Fruit fly (Drosophila melanogaster) whole organism, prepupa: ENCODE data around the gene Rev1.

Experiments used
- Blimp-1 ChIP-seq: fragments of 200-800 bp; sonication (Bioruptor generic); optimal IDR thresholded peaks from 3 replicates; lab custom pipeline; 2017; ENCODE audit warnings: missing biosample characterization, missing genetic modification characterization, mild to moderate bottlenecking, moderate library complexity, missing genetic modification reagents
- CG10631 ChIP-seq: fragments of 200-800 bp; sonication (Bioruptor generic); optimal IDR thresholded peaks from 2 replicates; lab custom pipeline; 2016; ENCODE audit warnings: missing biosample characterization, missing genetic modification characterization
- CG11294 ChIP-seq: fragments of 200-800 bp; sonication (Bioruptor generic); IDR thresholded peaks from 2 replicates; pipeline ENCODE4 v1.3.6; 2022; ENCODE audit warnings: missing biosample characterization, missing genetic modification characterization
- CG11902 ChIP-seq: fragments of 200-800 bp; sonication (Bioruptor generic); optimal IDR thresholded peaks from 3 replicates; lab custom pipeline; 2016; ENCODE audit warnings: missing biosample characterization, missing genetic modification characterization
- CG15336 ChIP-seq: fragments of 200-800 bp; sonication (Bioruptor generic); IDR thresholded peaks from 2 replicates; pipeline ENCODE4 v1.3.6; 2022; ENCODE audit warnings: missing biosample characterization, missing genetic modification characterization
- CG1621 ChIP-seq: fragments of 200-800 bp; sonication (Bioruptor generic); optimal IDR thresholded peaks from 3 replicates; lab custom pipeline; 2018; ENCODE audit warnings: missing biosample characterization, mild to moderate bottlenecking, missing genetic modification characterization
- CG3032 ChIP-seq: fragments of 200-800 bp; optimal IDR thresholded peaks from 2 replicates; lab custom pipeline; 2019; ENCODE audit warnings: missing biosample characterization, mild to moderate bottlenecking, missing genetic modification characterization, moderate library complexity
- CG31627 ChIP-seq: fragments of 200-800 bp; sonication (Bioruptor generic); optimal IDR thresholded peaks from 3 replicates; lab custom pipeline; 2016; ENCODE audit warnings: missing biosample characterization, missing genetic modification characterization
- CG34406 ChIP-seq: fragments of 200-800 bp; sonication (Bioruptor generic); optimal IDR thresholded peaks from 3 replicates; lab custom pipeline; 2016; ENCODE audit warnings: missing biosample characterization, missing genetic modification characterization
- CG3919 ChIP-seq: fragments of 200-800 bp; sonication (Bioruptor generic); optimal IDR thresholded peaks from 3 replicates; lab custom pipeline; 2016; ENCODE audit warnings: missing biosample characterization, missing genetic modification characterization
- CG4318 ChIP-seq: fragments of 200-800 bp; sonication (Bioruptor generic); optimal IDR thresholded peaks from 3 replicates; lab custom pipeline; 2017; ENCODE audit warnings: missing biosample characterization, mild to moderate bottlenecking, missing genetic modification characterization
- CG6163 ChIP-seq: fragments of 200-800 bp; sonication (Bioruptor generic); IDR thresholded peaks from 3 replicates; pipeline ENCODE4 v1.3.6; 2022; ENCODE audit warnings: missing biosample characterization, missing genetic modification characterization
- CG6276 ChIP-seq: fragments of 200-800 bp; sonication (Bioruptor generic); optimal IDR thresholded peaks from 2 replicates; lab custom pipeline; 2017; ENCODE audit warnings: missing biosample characterization, mild to moderate bottlenecking, missing genetic modification characterization
- CG6808 ChIP-seq: fragments of 200-800 bp; sonication (Bioruptor generic); optimal IDR thresholded peaks from 3 replicates; lab custom pipeline; 2017; ENCODE audit warnings: missing biosample characterization, missing genetic modification characterization, mild to moderate bottlenecking, moderate library complexity, missing genetic modification reagents
- CG6854 ChIP-seq: fragments of 200-800 bp; sonication (Bioruptor generic); optimal IDR thresholded peaks from 2 replicates; lab custom pipeline; 2017; ENCODE audit warnings: missing biosample characterization, mild to moderate bottlenecking, missing genetic modification characterization
- CG7368 ChIP-seq: fragments of 200-800 bp; sonication (Bioruptor generic); optimal IDR thresholded peaks from 3 replicates; lab custom pipeline; 2016; ENCODE audit warnings: missing biosample characterization, missing genetic modification characterization
- CG8632 ChIP-seq: fragments of 200-800 bp; sonication (Bioruptor generic); optimal IDR thresholded peaks from 3 replicates; lab custom pipeline; 2016; ENCODE audit warnings: missing biosample characterization, missing genetic modification characterization
- CG9139 ChIP-seq: fragments of 200-800 bp; sonication (Bioruptor generic); optimal IDR thresholded peaks from 3 replicates; lab custom pipeline; 2017; ENCODE audit warnings: missing biosample characterization, mild to moderate bottlenecking, missing genetic modification characterization
- Eip75B ChIP-seq: fragments of 200-800 bp; sonication (Bioruptor generic); optimal IDR thresholded peaks from 3 replicates; lab custom pipeline; 2016; ENCODE audit warnings: missing biosample characterization, missing genetic modification characterization
- Eip78C ChIP-seq: fragments of 200-800 bp; sonication (Bioruptor generic); peaks from one replicate; lab custom pipeline; 2016; ENCODE audit warnings: missing biosample characterization, missing genetic modification characterization
- Eip93F ChIP-seq: fragments of 200-800 bp; sonication (Bioruptor generic); optimal IDR thresholded peaks from 2 replicates; lab custom pipeline; 2016; ENCODE audit warnings: missing biosample characterization, mild to moderate bottlenecking, missing genetic modification characterization
- Ets21C ChIP-seq: fragments of 200-800 bp; sonication (Bioruptor generic); optimal IDR thresholded peaks from 3 replicates; lab custom pipeline; 2016; ENCODE audit warnings: missing biosample characterization, missing genetic modification characterization
- Ets96B ChIP-seq: fragments of 200-800 bp; optimal IDR thresholded peaks from 2 replicates; lab custom pipeline; 2019; ENCODE audit warnings: missing biosample characterization, mild to moderate bottlenecking, missing genetic modification characterization, moderate library complexity
- Hr38 ChIP-seq: sonication (Bioruptor generic); optimal IDR thresholded peaks from 2 replicates; lab custom pipeline; 2016; ENCODE audit warnings: missing biosample characterization, missing genetic modification characterization
- Hr39 ChIP-seq: fragments of 200-800 bp; sonication (Bioruptor generic); optimal IDR thresholded peaks from 2 replicates; lab custom pipeline; 2016; ENCODE audit warnings: missing biosample characterization, missing genetic modification characterization
- OdsH ChIP-seq: fragments of 200-800 bp; sonication (Bioruptor generic); optimal IDR thresholded peaks from 3 replicates; lab custom pipeline; 2016; ENCODE audit warnings: missing biosample characterization, missing genetic modification characterization
- Sox102F ChIP-seq: fragments of 200-800 bp; sonication (Bioruptor generic); optimal IDR thresholded peaks from 2 replicates; lab custom pipeline; 2016; ENCODE audit warnings: missing biosample characterization, mild to moderate bottlenecking, missing genetic modification characterization
- Sox14 ChIP-seq: fragments of 200-800 bp; sonication (Bioruptor generic); optimal IDR thresholded peaks from 3 replicates; lab custom pipeline; 2016; ENCODE audit warnings: missing biosample characterization, missing genetic modification characterization
- Sox15 ChIP-seq: fragments of 200-800 bp; sonication (Bioruptor generic); optimal IDR thresholded peaks from 3 replicates; lab custom pipeline; 2016; ENCODE audit warnings: missing biosample characterization, missing genetic modification characterization
- achi ChIP-seq: fragments of 200-800 bp; sonication (Bioruptor generic); optimal IDR thresholded peaks from 3 replicates; lab custom pipeline; 2016; ENCODE audit warnings: missing biosample characterization, missing genetic modification characterization
- cyc ChIP-seq: fragments of 200-800 bp; sonication (Bioruptor generic); optimal IDR thresholded peaks from 3 replicates; lab custom pipeline; 2016; ENCODE audit warnings: missing biosample characterization, missing genetic modification characterization
- dac ChIP-seq: fragments of 200-800 bp; sonication (Bioruptor generic); optimal IDR thresholded peaks from 2 replicates; lab custom pipeline; 2017; ENCODE audit warnings: missing biosample characterization, mild to moderate bottlenecking, missing genetic modification characterization
- dsx ChIP-seq: fragments of 200-800 bp; optimal IDR thresholded peaks from 3 replicates; lab custom pipeline; 2019; ENCODE audit warnings: missing biosample characterization, mild to moderate bottlenecking, missing genetic modification characterization, moderate library complexity; ENCODE audit not compliant: poor library complexity, severe bottlenecking
- eg ChIP-seq: fragments of 200-800 bp; sonication (Bioruptor generic); IDR thresholded peaks from 3 replicates; pipeline ENCODE4 v1.3.6; 2022; ENCODE audit warnings: missing biosample characterization, missing genetic modification characterization
- fd85E ChIP-seq: fragments of 200-800 bp; sonication (Bioruptor generic); optimal IDR thresholded peaks from 3 replicates; lab custom pipeline; 2016; ENCODE audit warnings: missing biosample characterization, missing genetic modification characterization
- fkh ChIP-seq: fragments of 200-800 bp; sonication (Bioruptor generic); optimal IDR thresholded peaks from 3 replicates; lab custom pipeline; 2017; ENCODE audit warnings: missing biosample characterization, mild to moderate bottlenecking, missing genetic modification characterization, moderate library complexity
- pdm3 ChIP-seq: fragments of 200-800 bp; sonication (Bioruptor generic); optimal IDR thresholded peaks from 3 replicates; lab custom pipeline; 2016; ENCODE audit warnings: missing biosample characterization, missing genetic modification characterization
- salr ChIP-seq, 2 experiments: fragments of 200-800 bp; sonication (Bioruptor generic); optimal IDR thresholded peaks; 3 replicates each; lab custom pipeline; 2016 to 2018; ENCODE audit warnings: missing biosample characterization in 2 of 2, missing genetic modification characterization in 2 of 2, mild to moderate bottlenecking in 1 of 2
- spab ChIP-seq: fragments of 200-800 bp; sonication (Bioruptor generic); optimal IDR thresholded peaks from 2 replicates; lab custom pipeline; 2017; ENCODE audit warnings: missing biosample characterization, mild to moderate bottlenecking, missing genetic modification characterization, missing genetic modification reagents
- ss ChIP-seq, 2 experiments: fragments of 200-800 bp; sonication (Bioruptor generic); optimal IDR thresholded peaks; 2 replicates in 1 of 2; 3 replicates in 1 of 2; lab custom pipeline; 2017 to 2018; ENCODE audit warnings: mild to moderate bottlenecking in 2 of 2, missing biosample characterization in 2 of 2, missing genetic modification characterization in 2 of 2, moderate library complexity in 1 of 2
- svp ChIP-seq: fragments of 200-800 bp; sonication (Bioruptor generic); peaks from one replicate; lab custom pipeline; 2016; ENCODE audit warnings: missing biosample characterization, missing genetic modification characterization
- vri ChIP-seq: fragments of 200-800 bp; sonication (Bioruptor generic); optimal IDR thresholded peaks from 3 replicates; lab custom pipeline; 2016; ENCODE audit warnings: missing biosample characterization, mild to moderate bottlenecking, missing genetic modification characterization

The Rev1 gene

dm6 chr3L:608362-608761 is 45.8 kb upstream of the Rev1 start (continued):
- peak; percentile 68 for TF ChIP-seq CG11902 (GFP tag; lab: Kevin White, UChicago)
- TF ChIP-seq Sox102F (GFP tag; lab: Kevin White, UChicago): peak; percentile 93
- TF ChIP-seq fkh (GFP tag; lab: Kevin White, UChicago): no peak
- TF ChIP-seq CG6808 (GFP tag; lab: Kevin White, UChicago): peak; percentile 82
- TF ChIP-seq CG34406: peak; percentile 66
- TF ChIP-seq fd85E (GFP tag; lab: Kevin White, UChicago): peak; percentile 56
- TF ChIP-seq Hr39 (GFP tag; lab: Kevin White, UChicago): peak; percentile 87
- peak; percentile 73 for TF ChIP-seq Eip93F (GFP tag; lab: Kevin White, UChicago)

dm6 chr3L:609163-609562 is 45.0 kb upstream of the Rev1 start:
- TF ChIP-seq ss (GFP tag; optimal IDR thresholded peaks at IDR 0.05; lab: Kevin White, UChicago) (peak in 1 of 2 experiments; percentile 17), CG6808 (GFP tag; lab: Kevin White, UChicago) (peak; percentile 2), CG6163 (GFP tag; lab: Robert Waterston, UW) (no peak), OdsH (GFP tag; lab: Kevin White, UChicago) (no peak), dsx (GFP tag; lab: Kevin White, UChicago) (no peak), eg (peak; percentile 7; the same call in 1 of the 3 replicates), CG4318 (GFP tag; lab: Kevin White, UChicago) (no peak), CG6276 (GFP tag; lab: Kevin White, UChicago) (peak; percentile 9), CG3919 (peak; percentile 8)

dm6 chr3L:610765-611164 is 43.4 kb upstream of the Rev1 start:
- TF ChIP-seq Ets96B (tag; lab: Kevin White, UChicago) (no peak), CG11294 (GFP tag; lab: Robert Waterston, UW) (no peak), Sox14 (GFP tag; lab: Kevin White, UChicago) (no peak), Eip78C (GFP tag; lab: Kevin White, UChicago) (no peak), dsx (GFP tag; lab: Kevin White, UChicago) (no peak), CG6163 (GFP tag; lab: Robert Waterston, UW) (no peak), CG10631 (GFP tag; lab: Kevin White, UChicago) (no peak), CG3032 (tag; lab: Kevin White, UChicago) (no peak), Ets21C (GFP tag; lab: Kevin White, UChicago) (no peak), cyc (GFP tag; lab: Kevin White, UChicago) (no peak), spab (GFP tag; lab: Kevin White, UChicago) (no peak), vri (GFP tag; lab: Kevin White, UChicago) (no peak), pdm3 (GFP tag; lab: Kevin White, UChicago) (no peak), CG9139 (GFP tag; lab: Kevin White, UChicago) (no peak), CG6854 (no peak), eg (no peak), Hr39 (GFP tag; lab: Kevin White, UChicago) (no peak)

dm6 chr3L:611639-612611 is 42.2 kb upstream of the Rev1 start:
- TF ChIP-seq CG6163 (GFP tag; lab: Robert Waterston, UW) (peak; percentile 89), CG8632 (GFP tag; lab: Kevin White, UChicago) (no peak), salr (GFP tag; optimal IDR thresholded peaks at IDR 0.05; lab: Kevin White, UChicago) (peak; percentile 39 to 52), svp (peak; percentile 67), Hr38 (GFP tag; lab: Kevin White, UChicago) (peak; percentile 45), dac (GFP tag; lab: Kevin White, UChicago) (peak; percentile 83), fd85E (GFP tag; lab: Kevin White, UChicago) (no peak), Sox15 (GFP tag; lab: Kevin White, UChicago) (no peak), Eip75B (GFP tag; lab: Kevin White, UChicago) (peak; percentile 50), Blimp-1 (GFP tag; lab: Kevin White, UChicago) (peak; percentile 71), CG4318 (GFP tag; lab: Kevin White, UChicago) (peak; percentile 73), CG1621 (peak; percentile 39), CG31627 (GFP tag; lab: Kevin White, UChicago) (peak; percentile 30), achi (GFP tag; lab: Kevin White, UChicago) (peak; percentile 73), CG34406 (peak; percentile 38), CG15336 (GFP tag; lab: Robert Waterston, UW) (peak; percentile 90), CG6854 (peak; percentile 84), CG7368 (GFP tag; lab: Kevin White, UChicago) (peak; percentile 71), CG11294 (GFP tag; lab: Robert Waterston, UW) (peak; percentile 69), CG6808 (GFP tag; lab: Kevin White, UChicago) (peak; percentile 63), Ets96B (tag; lab: Kevin White, UChicago) (peak; percentile 2), cyc (GFP tag; lab: Kevin White, UChicago) (peak; percentile 51)
